Fruit fly (Drosophila melanogaster): ENCODE measurements around the gene Dph2.

Dph2 gene

dm6 chr3R:14879207-14879863, 14.4 kb downstream of the Dph2 start, which contains the start of gene CG3631 (continued):
- TF ChIP-seq CG17385 (GFP tag; optimal IDR thresholded peaks at IDR 0.05) (peak; percentile 81), CTCF (GFP tag; optimal IDR thresholded peaks at IDR 0.05) (peak; percentile 21), CG31441 (GFP tag; IDR thresholded peaks at IDR 0.05) (no peak), CG13287 (GFP tag; IDR thresholded peaks at IDR 0.05; ENCODE audit: partially characterized antibody) (peak; percentile 56), ssp (GFP tag; IDR thresholded peaks at IDR 0.05) (no peak), bbx (GFP tag; IDR thresholded peaks at IDR 0.05; ENCODE audit: partially characterized antibody) (0 out of 2 replicates have a peak, but pooled peaks have one; percentile 17), trem (tag; optimal IDR thresholded peaks at IDR 0.05) (peak; percentile 32), CG13123 (GFP tag; optimal IDR thresholded peaks at IDR 0.05) (no peak), sens (GFP tag) (peak; percentile 61), salm (tag; optimal IDR thresholded peaks at IDR 0.05) (no peak), Dll (GFP tag; IDR thresholded peaks at IDR 0.05; ENCODE audit: partially characterized antibody) (0 out of 4 replicates have a peak, but pooled peaks have one; percentile 31), Nf-YC (tag; optimal IDR thresholded peaks at IDR 0.05) (peak; percentile 9), CG1792 (GFP tag; optimal IDR thresholded peaks at IDR 0.05) (no peak), amos (GFP tag; IDR thresholded peaks at IDR 0.05; ENCODE audit: partially characterized antibody) (peak; percentile 41; the same call in 1 of the 2 replicates), CG10565 (GFP tag; optimal IDR thresholded peaks at IDR 0.05) (no peak), CG30020 (tag; optimal IDR thresholded peaks at IDR 0.05) (no peak), D19A (tag; optimal IDR thresholded peaks at IDR 0.05) (no peak), CG31224 (GFP tag; IDR thresholded peaks at IDR 0.05) (no peak), zf30C (GFP tag; optimal IDR thresholded peaks at IDR 0.05) (peak; percentile 39), CG8281 (tag; optimal IDR thresholded peaks at IDR 0.05) (no peak), Drgx (GFP tag; IDR thresholded peaks at IDR 0.05) (0 out of 2 replicates have a peak, but pooled peaks have one; percentile 16), CG17328 (GFP tag; IDR thresholded peaks at IDR 0.05) (no peak), emc (GFP tag; optimal IDR thresholded peaks at IDR 0.05) (no peak), gsb (GFP tag; IDR thresholded peaks at IDR 0.05) (no peak), fru (optimal IDR thresholded peaks at IDR 0.05) (no peak), phol (tag; optimal IDR thresholded peaks at IDR 0.05) (no peak), fd3F (GFP tag; optimal IDR thresholded peaks at IDR 0.05) (no peak), Myb (GFP tag; optimal IDR thresholded peaks at IDR 0.05) (peak; percentile 64), Hmr (GFP tag; optimal IDR thresholded peaks at IDR 0.05) (peak; percentile 20), CG4360 (GFP tag; IDR thresholded peaks at IDR 0.05) (no peak), CG1647 (GFP tag; optimal IDR thresholded peaks at IDR 0.05) (no peak), CG14710 (tag; optimal IDR thresholded peaks at IDR 0.05) (peak; percentile 44), hbn (GFP tag; IDR thresholded peaks at IDR 0.05; ENCODE audit: partially characterized antibody) (peak; percentile 34), sc (optimal IDR thresholded peaks at IDR 0.05) (no peak), sc (GFP tag; optimal IDR thresholded peaks at IDR 0.05) (no peak), CG8290 (GFP tag; optimal IDR thresholded peaks at IDR 0.05) (no peak), CG8290 (tag; optimal IDR thresholded peaks at IDR 0.05) (no peak), dm (GFP tag; optimal IDR thresholded peaks at IDR 0.05) (peak; percentile 65), cwo (GFP tag; optimal IDR thresholded peaks at IDR 0.05) (peak; percentile 33), nmo (GFP tag; optimal IDR thresholded peaks at IDR 0.05) (peak; percentile 10), lilli (GFP tag; optimal IDR thresholded peaks at IDR 0.05) (no peak), CG9817 (tag; optimal IDR thresholded peaks at IDR 0.05) (no peak), CG9932 (GFP tag; IDR thresholded peaks at IDR 0.05) (no peak), CG2120 (GFP tag; optimal IDR thresholded peaks at IDR 0.05) (no peak), pan (optimal IDR thresholded peaks at IDR 0.05) (no peak), pan (GFP tag; optimal IDR thresholded peaks at IDR 0.05 in 1 of 2, IDR thresholded peaks at IDR 0.05 in 1 of 2) (no peak), Sry-δ (GFP tag; optimal IDR thresholded peaks at IDR 0.05) (peak; percentile 7), org-1 (GFP tag; optimal IDR thresholded peaks at IDR 0.05) (no peak), Dbx (GFP tag; IDR thresholded peaks at IDR 0.05) (no peak), cg (GFP tag; optimal IDR thresholded peaks at IDR 0.05) (no peak), CG8359 (GFP tag; optimal IDR thresholded peaks at IDR 0.05; ENCODE audit: borderline replicate concordance) (no peak), CG3065 (GFP tag; optimal IDR thresholded peaks at IDR 0.05) (no peak)

Data from whole organism, embryonic.